Fruit fly (Drosophila melanogaster) whole organism, prepupa: Measurements from ENCODE around the gene CG12009.

Source experiments
- CG10669 ChIP-seq: fragments of 200-800 bp; sonication (Bioruptor generic); optimal IDR thresholded peaks from 3 replicates; lab custom pipeline; 2018; ENCODE audit warnings: missing biosample characterization, mild to moderate bottlenecking, missing genetic modification characterization, moderate library complexity
- CG11294 ChIP-seq: fragments of 200-800 bp; sonication (Bioruptor generic); IDR thresholded peaks from 2 replicates; pipeline ENCODE4 v1.3.6; 2022; ENCODE audit warnings: missing biosample characterization, missing genetic modification characterization
- CG11902 ChIP-seq: fragments of 200-800 bp; sonication (Bioruptor generic); optimal IDR thresholded peaks from 3 replicates; lab custom pipeline; 2016; ENCODE audit warnings: missing biosample characterization, missing genetic modification characterization
- CG16779 ChIP-seq: fragments of 200-800 bp; sonication (Bioruptor generic); optimal IDR thresholded peaks from 3 replicates; lab custom pipeline; 2017; ENCODE audit warnings: missing biosample characterization, mild to moderate bottlenecking, missing genetic modification characterization
- CG31627 ChIP-seq: fragments of 200-800 bp; sonication (Bioruptor generic); optimal IDR thresholded peaks from 3 replicates; lab custom pipeline; 2016; ENCODE audit warnings: missing biosample characterization, missing genetic modification characterization
- CG32006 ChIP-seq: fragments of 200-800 bp; sonication (Bioruptor generic); optimal IDR thresholded peaks from 3 replicates; lab custom pipeline; 2017; ENCODE audit warnings: missing biosample characterization, mild to moderate bottlenecking, missing genetic modification characterization
- CG4318 ChIP-seq: fragments of 200-800 bp; sonication (Bioruptor generic); optimal IDR thresholded peaks from 3 replicates; lab custom pipeline; 2017; ENCODE audit warnings: missing biosample characterization, mild to moderate bottlenecking, missing genetic modification characterization
- CG6163 ChIP-seq: fragments of 200-800 bp; sonication (Bioruptor generic); IDR thresholded peaks from 3 replicates; pipeline ENCODE4 v1.3.6; 2022; ENCODE audit warnings: missing biosample characterization, missing genetic modification characterization
- CG6276 ChIP-seq: fragments of 200-800 bp; sonication (Bioruptor generic); optimal IDR thresholded peaks from 2 replicates; lab custom pipeline; 2017; ENCODE audit warnings: missing biosample characterization, mild to moderate bottlenecking, missing genetic modification characterization
- CG6792 ChIP-seq: fragments of 200-800 bp; sonication (Bioruptor generic); optimal IDR thresholded peaks from 3 replicates; lab custom pipeline; 2016; ENCODE audit warnings: missing biosample characterization, missing genetic modification characterization
- CG6808 ChIP-seq: fragments of 200-800 bp; sonication (Bioruptor generic); optimal IDR thresholded peaks from 3 replicates; lab custom pipeline; 2017; ENCODE audit warnings: missing biosample characterization, missing genetic modification characterization, mild to moderate bottlenecking, moderate library complexity, missing genetic modification reagents
- CG6854 ChIP-seq: fragments of 200-800 bp; sonication (Bioruptor generic); optimal IDR thresholded peaks from 2 replicates; lab custom pipeline; 2017; ENCODE audit warnings: missing biosample characterization, mild to moderate bottlenecking, missing genetic modification characterization
- CG7368 ChIP-seq: fragments of 200-800 bp; sonication (Bioruptor generic); optimal IDR thresholded peaks from 3 replicates; lab custom pipeline; 2016; ENCODE audit warnings: missing biosample characterization, missing genetic modification characterization
- CG8319 ChIP-seq: fragments of 200-800 bp; sonication (Bioruptor generic); optimal IDR thresholded peaks from 3 replicates; lab custom pipeline; 2016; ENCODE audit warnings: missing biosample characterization, missing genetic modification characterization
- CG9139 ChIP-seq: fragments of 200-800 bp; sonication (Bioruptor generic); optimal IDR thresholded peaks from 3 replicates; lab custom pipeline; 2017; ENCODE audit warnings: missing biosample characterization, mild to moderate bottlenecking, missing genetic modification characterization
- Eip75B ChIP-seq: fragments of 200-800 bp; sonication (Bioruptor generic); optimal IDR thresholded peaks from 3 replicates; lab custom pipeline; 2016; ENCODE audit warnings: missing biosample characterization, missing genetic modification characterization
- Eip78C ChIP-seq: fragments of 200-800 bp; sonication (Bioruptor generic); peaks from one replicate; lab custom pipeline; 2016; ENCODE audit warnings: missing biosample characterization, missing genetic modification characterization
- Ets21C ChIP-seq: fragments of 200-800 bp; sonication (Bioruptor generic); optimal IDR thresholded peaks from 3 replicates; lab custom pipeline; 2016; ENCODE audit warnings: missing biosample characterization, missing genetic modification characterization
- Ets96B ChIP-seq: fragments of 200-800 bp; optimal IDR thresholded peaks from 2 replicates; lab custom pipeline; 2019; ENCODE audit warnings: missing biosample characterization, mild to moderate bottlenecking, missing genetic modification characterization, moderate library complexity
- Gug ChIP-seq: fragments of 200-800 bp; sonication (Bioruptor generic); IDR thresholded peaks from 2 replicates; pipeline ENCODE4 v1.3.6; 2022; ENCODE audit warnings: missing biosample characterization, missing genetic modification characterization
- Hr38 ChIP-seq: sonication (Bioruptor generic); optimal IDR thresholded peaks from 2 replicates; lab custom pipeline; 2016; ENCODE audit warnings: missing biosample characterization, missing genetic modification characterization
- Hr39 ChIP-seq: fragments of 200-800 bp; sonication (Bioruptor generic); optimal IDR thresholded peaks from 2 replicates; lab custom pipeline; 2016; ENCODE audit warnings: missing biosample characterization, missing genetic modification characterization
- Hr4 ChIP-seq: fragments of 200-800 bp; sonication (Bioruptor generic); optimal IDR thresholded peaks from 3 replicates; lab custom pipeline; 2016; ENCODE audit warnings: missing biosample characterization, missing genetic modification characterization
- Met ChIP-seq: fragments of 200-800 bp; sonication (Bioruptor generic); optimal IDR thresholded peaks from 3 replicates; lab custom pipeline; 2016; ENCODE audit warnings: missing biosample characterization, missing genetic modification characterization
- OdsH ChIP-seq: fragments of 200-800 bp; sonication (Bioruptor generic); optimal IDR thresholded peaks from 3 replicates; lab custom pipeline; 2016; ENCODE audit warnings: missing biosample characterization, missing genetic modification characterization
- Smox ChIP-seq: fragments of 200-800 bp; sonication (Bioruptor generic); optimal IDR thresholded peaks from 3 replicates; lab custom pipeline; 2016; ENCODE audit warnings: missing biosample characterization, missing genetic modification characterization
- Sox102F ChIP-seq: fragments of 200-800 bp; sonication (Bioruptor generic); optimal IDR thresholded peaks from 2 replicates; lab custom pipeline; 2016; ENCODE audit warnings: missing biosample characterization, mild to moderate bottlenecking, missing genetic modification characterization
- Sox14 ChIP-seq: fragments of 200-800 bp; sonication (Bioruptor generic); optimal IDR thresholded peaks from 3 replicates; lab custom pipeline; 2016; ENCODE audit warnings: missing biosample characterization, missing genetic modification characterization
- Sox15 ChIP-seq: fragments of 200-800 bp; sonication (Bioruptor generic); optimal IDR thresholded peaks from 3 replicates; lab custom pipeline; 2016; ENCODE audit warnings: missing biosample characterization, missing genetic modification characterization
- acj6 ChIP-seq: fragments of 200-800 bp; sonication (Bioruptor generic); optimal IDR thresholded peaks from 3 replicates; lab custom pipeline; 2016; ENCODE audit warnings: missing biosample characterization, missing genetic modification characterization
- cyc ChIP-seq: fragments of 200-800 bp; sonication (Bioruptor generic); optimal IDR thresholded peaks from 3 replicates; lab custom pipeline; 2016; ENCODE audit warnings: missing biosample characterization, missing genetic modification characterization
- dac ChIP-seq: fragments of 200-800 bp; sonication (Bioruptor generic); optimal IDR thresholded peaks from 2 replicates; lab custom pipeline; 2017; ENCODE audit warnings: missing biosample characterization, mild to moderate bottlenecking, missing genetic modification characterization
- dsx ChIP-seq: fragments of 200-800 bp; optimal IDR thresholded peaks from 3 replicates; lab custom pipeline; 2019; ENCODE audit warnings: missing biosample characterization, mild to moderate bottlenecking, missing genetic modification characterization, moderate library complexity; ENCODE audit not compliant: poor library complexity, severe bottlenecking
- eg ChIP-seq: fragments of 200-800 bp; sonication (Bioruptor generic); IDR thresholded peaks from 3 replicates; pipeline ENCODE4 v1.3.6; 2022; ENCODE audit warnings: missing biosample characterization, missing genetic modification characterization
- esn ChIP-seq: fragments of 200-800 bp; sonication (Bioruptor generic); optimal IDR thresholded peaks from 2 replicates; lab custom pipeline; 2016; ENCODE audit warnings: missing biosample characterization, mild to moderate bottlenecking, missing genetic modification characterization, moderate library complexity
- fd59A ChIP-seq: fragments of 200-800 bp; sonication (Bioruptor generic); optimal IDR thresholded peaks from 2 replicates; lab custom pipeline; 2017; ENCODE audit warnings: missing biosample characterization, mild to moderate bottlenecking, missing genetic modification characterization, missing genetic modification reagents
- fkh ChIP-seq: fragments of 200-800 bp; sonication (Bioruptor generic); optimal IDR thresholded peaks from 3 replicates; lab custom pipeline; 2017; ENCODE audit warnings: missing biosample characterization, mild to moderate bottlenecking, missing genetic modification characterization, moderate library complexity
- lz ChIP-seq: fragments of 200-800 bp; sonication (Bioruptor generic); optimal IDR thresholded peaks from 3 replicates; lab custom pipeline; 2016; ENCODE audit warnings: missing biosample characterization, missing genetic modification characterization
- salr ChIP-seq, 2 experiments: fragments of 200-800 bp; sonication (Bioruptor generic); optimal IDR thresholded peaks; 3 replicates each; lab custom pipeline; 2016 to 2018; ENCODE audit warnings: missing biosample characterization in 2 of 2, missing genetic modification characterization in 2 of 2, mild to moderate bottlenecking in 1 of 2
- spab ChIP-seq: fragments of 200-800 bp; sonication (Bioruptor generic); optimal IDR thresholded peaks from 2 replicates; lab custom pipeline; 2017; ENCODE audit warnings: missing biosample characterization, mild to moderate bottlenecking, missing genetic modification characterization, missing genetic modification reagents
- svp ChIP-seq: fragments of 200-800 bp; sonication (Bioruptor generic); peaks from one replicate; lab custom pipeline; 2016; ENCODE audit warnings: missing biosample characterization, missing genetic modification characterization
- topi ChIP-seq: fragments of 200-800 bp; sonication (Bioruptor generic); optimal IDR thresholded peaks from 3 replicates; lab custom pipeline; 2016; ENCODE audit warnings: missing biosample characterization, missing genetic modification characterization
- vri ChIP-seq: fragments of 200-800 bp; sonication (Bioruptor generic); optimal IDR thresholded peaks from 3 replicates; lab custom pipeline; 2016; ENCODE audit warnings: missing biosample characterization, mild to moderate bottlenecking, missing genetic modification characterization

Gene CG12009

dm6 chr3L:3319992-3320732, 28.9 kb downstream of the CG12009 start (continued):
- TF ChIP-seq dsx (peak; percentile 24), Met (no peak), CG6276 (GFP tag; lab: Kevin White, UChicago) (no peak), topi (GFP tag; lab: Kevin White, UChicago) (no peak), Sox14 (no peak), Sox15 (no peak), cyc (GFP tag; lab: Kevin White, UChicago) (no peak), Ets96B (tag; lab: Kevin White, UChicago) (no peak)

DNA sequence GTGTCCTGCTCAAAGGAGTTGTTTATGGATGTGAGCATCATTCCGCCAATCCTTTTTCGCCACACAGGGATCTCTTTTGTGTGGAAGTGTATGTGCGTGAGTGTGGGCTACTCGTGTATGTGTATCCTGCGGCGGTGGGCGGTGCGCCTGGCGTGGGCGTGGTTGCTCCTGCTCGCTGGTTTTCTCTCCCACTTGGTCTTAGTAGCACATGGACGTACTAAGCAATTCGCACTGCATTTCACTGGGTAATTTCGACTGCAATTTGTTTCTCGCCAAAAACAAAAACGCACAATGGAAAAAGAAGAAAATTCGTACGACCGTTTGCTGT, 34.3 kb downstream of the CG12009 start:
- TF ChIP-seq OdsH (GFP tag; lab: Kevin White, UChicago) (no peak), dac (GFP tag; lab: Kevin White, UChicago) (no peak), CG4318 (GFP tag; lab: Kevin White, UChicago) (no peak), lz (GFP tag; lab: Kevin White, UChicago) (no peak), CG6808 (no peak), fd59A (GFP tag; lab: Kevin White, UChicago) (no peak), vri (GFP tag; lab: Kevin White, UChicago) (no peak), svp (no peak), eg (GFP tag; lab: Robert Waterston, UW) (no peak), CG11294 (GFP tag; lab: Robert Waterston, UW) (no peak), Hr38 (GFP tag; lab: Kevin White, UChicago) (no peak), salr (GFP tag; optimal IDR thresholded peaks at IDR 0.05; lab: Kevin White, UChicago) (no peak), Gug (GFP tag; lab: Robert Waterston, UW) (no peak), Hr39 (GFP tag; lab: Kevin White, UChicago) (no peak)
- TF ChIP-seq, all 60 proteins: peak for 0

dm6 chr3L:3325925-3326903, 35.0 kb downstream of the CG12009 start, which contains the start of gene Gtpx:
Gtpx (plus strand) TSS chr3L:3326265.
- TF ChIP-seq Ets21C (GFP tag; lab: Kevin White, UChicago), result no peak
- no peak for TF ChIP-seq Sox102F (GFP tag; lab: Kevin White, UChicago)
- no peak for TF ChIP-seq OdsH (GFP tag; lab: Kevin White, UChicago)
- TF ChIP-seq CG6808, result peak; percentile 50
- TF ChIP-seq CG6854, result peak; percentile 32
- peak; percentile 71 for TF ChIP-seq CG6276 (GFP tag; lab: Kevin White, UChicago)
- no peak for TF ChIP-seq Gug (GFP tag; lab: Robert Waterston, UW)
- peak; percentile 48 for TF ChIP-seq Sox14
- TF ChIP-seq CG11902, result no peak
- TF ChIP-seq eg (GFP tag; lab: Robert Waterston, UW), result 0 out of 3 replicates have a peak, but pooled peaks have one; percentile 40
- TF ChIP-seq CG31627 (GFP tag; lab: Kevin White, UChicago), result peak; percentile 76
- TF ChIP-seq Hr4, result no peak
- peak; percentile 57 for TF ChIP-seq spab (GFP tag; lab: Kevin White, UChicago)
- TF ChIP-seq Hr39 (GFP tag; lab: Kevin White, UChicago), result peak; percentile 71
- 0 out of 3 replicates have a peak, but pooled peaks have one; percentile 42 for TF ChIP-seq CG6163
- TF ChIP-seq CG16779 (tag; lab: Kevin White, UChicago), result peak; percentile 54
- TF ChIP-seq CG32006 (GFP tag; lab: Kevin White, UChicago), result no peak
- TF ChIP-seq CG10669 (GFP tag; lab: Kevin White, UChicago), result peak; percentile 18
- TF ChIP-seq Sox15, result peak; percentile 42
- TF ChIP-seq Ets96B (tag; lab: Kevin White, UChicago), result no peak
- no peak for TF ChIP-seq Smox (GFP tag; lab: Kevin White, UChicago)
- TF ChIP-seq CG8319 (GFP tag; lab: Kevin White, UChicago), result no peak
- TF ChIP-seq esn, result peak; percentile 62
- TF ChIP-seq CG11294 (GFP tag; lab: Robert Waterston, UW), result peak; percentile 8; the same call in 1 of the 2 replicates
- TF ChIP-seq Met, result no peak
- peak; percentile 49 for TF ChIP-seq CG9139 (GFP tag; lab: Kevin White, UChicago)
- TF ChIP-seq fkh (GFP tag; lab: Kevin White, UChicago), result peak; percentile 62
- peak; percentile 66 for TF ChIP-seq Eip78C (GFP tag; lab: Kevin White, UChicago)
- TF ChIP-seq acj6 (GFP tag; lab: Kevin White, UChicago), result no peak
- peak; percentile 63 for TF ChIP-seq lz (GFP tag; lab: Kevin White, UChicago)
- no peak for TF ChIP-seq salr (GFP tag; optimal IDR thresholded peaks at IDR 0.05; lab: Kevin White, UChicago)
- TF ChIP-seq CG7368 (GFP tag; lab: Kevin White, UChicago), result peak; percentile 14
- TF ChIP-seq svp, result peak; percentile 97
- TF ChIP-seq CG6792, result peak; percentile 56
- peak; percentile 34 for TF ChIP-seq Eip75B (GFP tag; lab: Kevin White, UChicago)
